Worm (Caenorhabditis elegans): ENCODE results near the gene F53H2.1.
"Not testable (repeated sequence)": the region's sequence is repeated elsewhere in the genome, so short reads cannot be mapped to it uniquely, and the experiment has no call there.

The F53H2.1 gene

DNA sequence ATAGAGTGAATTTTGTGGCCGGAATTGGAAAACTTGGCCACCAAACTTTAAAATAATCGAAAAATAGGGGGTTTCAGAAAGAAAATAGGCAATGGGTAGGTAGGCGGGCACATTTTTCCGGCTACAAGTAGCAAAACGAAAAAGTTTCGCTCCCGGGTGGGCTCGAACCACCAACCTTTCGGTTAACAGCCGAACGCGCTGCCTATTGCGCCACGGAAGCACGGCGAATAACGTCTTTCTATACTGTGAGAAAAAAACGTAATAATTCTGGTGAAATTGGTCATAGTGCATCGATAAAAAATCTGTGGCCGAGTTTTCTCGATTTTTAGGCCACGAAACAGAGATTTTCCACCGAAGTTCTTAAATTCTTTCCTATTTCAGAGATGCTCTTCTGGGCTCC, 37.1 kb upstream of the F53H2.1 start:
- TF ChIP-seq ceh-8 (GFP tag; optimal IDR thresholded peaks at IDR 0.05) (no peak), nhr-85 (tag) (peak; percentile 2)

ce11 chrV:20351195-20351594, 36.3 kb upstream of the F53H2.1 start, which contains the start of gene K02E2.1:
TSS of gene K02E2.1 (plus strand) at chrV:20351495.
- TF ChIP-seq mab-9 (GFP tag; IDR thresholded peaks at IDR 0.05) (no peak), hlh-4 (tag; optimal IDR thresholded peaks at IDR 0.05) (peak; percentile 52)

DNA sequence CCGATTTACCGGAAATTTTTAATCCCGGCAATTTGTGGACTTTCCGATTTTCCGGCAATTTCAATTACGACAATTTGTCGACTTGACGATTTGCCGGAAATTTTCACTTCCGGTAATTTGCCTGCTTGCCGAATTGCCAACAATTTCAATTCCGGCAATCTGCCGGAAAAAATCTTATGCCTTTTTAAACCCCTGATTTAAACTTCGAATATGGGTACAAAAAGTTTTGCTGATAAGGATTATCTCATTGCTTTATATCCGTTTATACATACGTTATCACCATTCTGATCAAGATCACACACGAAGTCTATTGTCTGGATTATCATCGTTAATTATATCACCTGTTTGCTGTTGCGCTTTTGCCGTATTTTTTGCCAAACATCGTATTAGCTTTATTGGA, 31.0 kb upstream of the F53H2.1 start, which contains the start of gene grd-11:
Gene grd-11 (plus strand): TSS at position 301 of the 400 bp plus-strand sequence.
- no peak for TF ChIP-seq efl-1 (optimal IDR thresholded peaks at IDR 0.05)
- no peak for TF ChIP-seq efl-1 (GFP tag; optimal IDR thresholded peaks at IDR 0.05 in 1 of 2)
- no peak for TF ChIP-seq dsc-1 (tag; optimal IDR thresholded peaks at IDR 0.05)
- TF ChIP-seq nhr-237 (tag; optimal IDR thresholded peaks at IDR 0.05) = no peak
- no peak for TF ChIP-seq elt-3 (tag; optimal IDR thresholded peaks at IDR 0.05)
- TF ChIP-seq vab-15 (tag; optimal IDR thresholded peaks at IDR 0.05) = no peak
- no peak for TF ChIP-seq nhr-12 (tag; optimal IDR thresholded peaks at IDR 0.05)
- no peak for TF ChIP-seq lin-13 (GFP tag; optimal IDR thresholded peaks at IDR 0.05)
- no peak for TF ChIP-seq C16A3.4 (tag; optimal IDR thresholded peaks at IDR 0.05)
- TF ChIP-seq ztf-11 (tag; optimal IDR thresholded peaks at IDR 0.05) = no peak
- TF ChIP-seq mef-2 (tag; optimal IDR thresholded peaks at IDR 0.05) = no peak
- TF ChIP-seq dpl-1 (GFP tag; optimal IDR thresholded peaks at IDR 0.05) = no peak
- no peak for TF ChIP-seq ceh-90 (tag; optimal IDR thresholded peaks at IDR 0.05)
- TF ChIP-seq ceh-8 (GFP tag; optimal IDR thresholded peaks at IDR 0.05) = no peak
- TF ChIP-seq alr-1 (tag; optimal IDR thresholded peaks at IDR 0.05; ENCODE audit: borderline replicate concordance) = no peak
- no peak for TF ChIP-seq ets-5 (GFP tag; IDR thresholded peaks at IDR 0.05)
- TF ChIP-seq ama-1 (optimal IDR thresholded peaks at IDR 0.05) = no peak
- TF ChIP-seq fos-1 (tag; optimal IDR thresholded peaks at IDR 0.05) = no peak
- no peak for TF ChIP-seq nhr-71 (tag; optimal IDR thresholded peaks at IDR 0.05)
- no peak for TF ChIP-seq tlp-1 (tag; optimal IDR thresholded peaks at IDR 0.05)

ce11 chrV:20366839-20367238, 20.7 kb upstream of the F53H2.1 start, which contains the start of gene K02E2.8:
TSS of gene K02E2.8 (minus strand) at chrV:20366939.
- no peak for TF ChIP-seq nhr-85 (tag)
- TF ChIP-seq elt-2 (tag; optimal IDR thresholded peaks at IDR 0.05) = no peak
- TF ChIP-seq ceh-8 (GFP tag; optimal IDR thresholded peaks at IDR 0.05) = no peak
- no peak for TF ChIP-seq nhr-20 (tag; optimal IDR thresholded peaks at IDR 0.05)
- TF ChIP-seq sup-37 (GFP tag; optimal IDR thresholded peaks at IDR 0.05) = no peak
- no peak for TF ChIP-seq ets-5 (GFP tag; IDR thresholded peaks at IDR 0.05)
- no peak for TF ChIP-seq hpl-2 (GFP tag; optimal IDR thresholded peaks at IDR 0.05)
- TF ChIP-seq vab-15 (tag; optimal IDR thresholded peaks at IDR 0.05) = no peak
- no peak for TF ChIP-seq snu-23 (GFP tag; optimal IDR thresholded peaks at IDR 0.05)
- no peak for TF ChIP-seq lir-3 (tag; optimal IDR thresholded peaks at IDR 0.05; ENCODE audit: poor library complexity)
- TF ChIP-seq pqm-1 (tag; optimal IDR thresholded peaks at IDR 0.05) = no peak
- TF ChIP-seq ceh-88 (GFP tag; IDR thresholded peaks at IDR 0.05) = no peak
- no peak for TF ChIP-seq ces-1 (GFP tag; optimal IDR thresholded peaks at IDR 0.05)
- no peak for TF ChIP-seq unc-62 (GFP tag; optimal IDR thresholded peaks at IDR 0.05)

DNA sequence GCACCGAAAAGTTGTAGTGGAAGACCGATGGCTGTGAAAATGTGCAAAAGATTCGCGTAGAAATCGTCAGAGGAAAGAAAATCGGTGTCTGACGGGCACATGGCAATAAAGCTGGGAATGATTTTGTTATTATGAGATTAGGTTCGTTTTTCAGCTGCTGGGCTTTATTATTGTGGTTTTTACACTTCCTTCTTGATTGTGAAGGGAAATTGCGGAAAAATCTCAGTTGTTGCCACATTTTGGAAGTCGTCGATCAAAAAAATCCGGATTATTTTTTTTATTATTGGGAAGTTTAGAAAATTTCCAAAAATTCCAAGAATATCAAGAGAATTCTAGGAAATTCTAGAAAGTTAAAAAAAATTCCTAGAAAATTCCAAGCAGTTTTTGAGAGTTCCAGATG, 18.4 kb upstream of the F53H2.1 start, which contains the start of gene srh-177:
Gene srh-177 (minus strand): TSS at position 101 of the 400 bp plus-strand sequence.
- TF ChIP-seq nhr-85 (tag); pax-3 (tag; optimal IDR thresholded peaks at IDR 0.05); dsc-1 (tag; optimal IDR thresholded peaks at IDR 0.05): not testable (repeated sequence)

DNA sequence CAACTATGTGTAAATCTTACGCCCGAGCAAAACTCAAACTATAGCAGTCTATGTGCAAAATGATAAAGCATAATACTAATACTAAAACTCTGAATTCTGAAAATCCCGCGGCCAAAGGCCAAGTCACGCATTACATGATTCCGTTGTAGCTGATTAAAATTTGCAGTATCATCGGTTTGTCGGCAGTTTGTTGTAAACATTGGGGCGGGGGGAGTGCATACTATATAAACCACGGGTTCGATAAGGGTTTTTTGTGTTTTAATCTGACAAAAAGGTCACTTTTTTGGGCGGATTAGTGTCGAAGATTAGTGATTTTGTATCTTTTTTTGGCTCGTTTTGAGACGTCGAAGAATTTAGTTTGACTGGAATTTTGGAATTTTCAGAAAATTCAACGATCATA, 13.0 kb upstream of the F53H2.1 start:
- TF ChIP-seq pax-3 (tag; optimal IDR thresholded peaks at IDR 0.05) (peak; percentile 25), lin-35 (GFP tag; optimal IDR thresholded peaks at IDR 0.05) (peak in 1 of 2 experiments; percentile 9), irx-1 (tag; optimal IDR thresholded peaks at IDR 0.05) (no peak), elt-2 (tag; optimal IDR thresholded peaks at IDR 0.05) (peak; percentile 73), C34B4.2 (tag; optimal IDR thresholded peaks at IDR 0.05) (no peak)

All from whole organism, L1 larva.